Worm (Caenorhabditis elegans) whole organism, late embryonic: Measurements from ENCODE around the gene asd-1.

Experiments
- Y22D7AL.16 ChIP-seq: sonication (generic microtip); optimal IDR thresholded peaks from 2 replicates; lab custom pipeline; 2016; ENCODE audit warnings: missing genetic modification characterization, missing compliant biosample characterization
- ama-1 ChIP-seq: fragments of 150-350 bp; optimal IDR thresholded peaks from 2 replicates; lab custom pipeline; 2014
- ceh-19 ChIP-seq: fragments of 200-800 bp; sonication (Bioruptor generic); optimal IDR thresholded peaks from 2 replicates; lab custom pipeline; 2018; ENCODE audit warnings: mild to moderate bottlenecking, missing genetic modification characterization, missing compliant biosample characterization
- ceh-9 ChIP-seq: sonication (generic microtip); optimal IDR thresholded peaks from 2 replicates; lab custom pipeline; 2016; ENCODE audit warnings: mild to moderate bottlenecking, missing genetic modification characterization, inconsistent platforms, missing compliant biosample characterization
- elt-4 ChIP-seq: sonication (generic microtip); optimal IDR thresholded peaks from 2 replicates; lab custom pipeline; 2016; ENCODE audit warnings: missing genetic modification characterization, missing compliant biosample characterization
- eyg-1 ChIP-seq: sonication (generic microtip); optimal IDR thresholded peaks from 2 replicates; lab custom pipeline; 2016; ENCODE audit warnings: missing genotype, missing genetic modification characterization, missing compliant biosample characterization
- hlh-30 ChIP-seq: sonication (generic microtip); optimal IDR thresholded peaks from 2 replicates; lab custom pipeline; 2017; ENCODE audit warnings: antibody characterized with exemption, missing genetic modification characterization, missing compliant biosample characterization; ENCODE audit not compliant: insufficient read depth
- nfya-1 ChIP-seq: sonication (generic microtip); optimal IDR thresholded peaks from 2 replicates; lab custom pipeline; 2017; ENCODE audit warnings: missing genetic modification characterization, mild to moderate bottlenecking, missing compliant biosample characterization, antibody characterized with exemption, moderate library complexity
- odd-2 ChIP-seq: sonication (generic microtip); optimal IDR thresholded peaks from 2 replicates; lab custom pipeline; 2017; ENCODE audit warnings: antibody characterized with exemption, mild to moderate bottlenecking, missing genetic modification characterization, missing compliant biosample characterization
- pqm-1 ChIP-seq: sonication (generic microtip); optimal IDR thresholded peaks from 2 replicates; lab custom pipeline; 2016; ENCODE audit warnings: missing genetic modification characterization, missing compliant biosample characterization
- sox-2 ChIP-seq: fragments of 200-800 bp; sonication (Bioruptor generic); IDR thresholded peaks from 2 replicates; pipeline ENCODE4 v1.3.6; 2022; ENCODE audit warnings: missing genetic modification reagents, missing genetic modification characterization, missing compliant biosample characterization
- tbx-2 ChIP-seq: sonication (generic microtip); optimal IDR thresholded peaks from 2 replicates; lab custom pipeline; 2016; ENCODE audit warnings: missing genetic modification characterization, missing compliant biosample characterization
- unc-55 ChIP-seq: sonication (generic microtip); optimal IDR thresholded peaks from 2 replicates; lab custom pipeline; 2017; ENCODE audit warnings: missing biosample characterization, missing genetic modification reagents, missing genetic modification characterization

- TF ChIP-seq ceh-9 (tag; lab: Kevin White, UChicago): no peak
- no peak for TF ChIP-seq elt-4 (tag; lab: Kevin White, UChicago)
- TF ChIP-seq nfya-1 (tag; lab: Kevin White, UChicago): no peak
- no peak for TF ChIP-seq pqm-1 (tag; lab: Kevin White, UChicago)
- no peak for TF ChIP-seq Y22D7AL.16 (tag; lab: Kevin White, UChicago)
- TF ChIP-seq ama-1 (lab: Kevin White, UChicago): no peak
- TF ChIP-seq ceh-19 (GFP tag; lab: Kevin White, UChicago): no peak
- TF ChIP-seq odd-2 (tag; lab: Kevin White, UChicago): no peak
- no peak for TF ChIP-seq unc-55 (GFP tag; lab: Kevin White, UChicago)
- TF ChIP-seq tbx-2 (tag; lab: Kevin White, UChicago): no peak
- TF ChIP-seq hlh-30 (tag; lab: Kevin White, UChicago): no peak
- TF ChIP-seq sox-2 (GFP tag; lab: Robert Waterston, UW): no peak
- TF ChIP-seq eyg-1 (tag; lab: Kevin White, UChicago): no peak
Observed at ce11 chrIII:4224722-4225121, 27.6 kb downstream of the asd-1 start.
